Worm (Caenorhabditis elegans) whole organism, L3 larva: ENCODE measurements around the gene srx-42.

Source experiments
- mdl-1 ChIP-seq: fragments of 150-350 bp; optimal IDR thresholded peaks from 2 replicates; lab custom pipeline; 2014; ENCODE audit warnings: missing biosample characterization, missing genetic modification characterization
- sea-2 ChIP-seq: fragments of 150-350 bp; sonication (generic microtip); optimal IDR thresholded peaks from 4 replicates; lab custom pipeline; 2014; ENCODE audit warnings: missing biosample characterization, missing genetic modification reagents, missing genetic modification characterization

ce11 chrV:13958247-13958646 lies 37.4 kb downstream of the srx-42 start, which contains the start of gene R10D12.10:
- TF ChIP-seq mdl-1 (tag; lab: Kevin White, UChicago): no peak
- TF ChIP-seq sea-2 (GFP tag; lab: Kevin White, UChicago): no peak
